Worm (Caenorhabditis elegans): ENCODE measurements around the gene clp-6.
"Not testable (repeated sequence)": the region's sequence is repeated elsewhere in the genome, so short reads cannot be mapped to it uniquely, and the experiment has no call there.

Gene clp-6

ce11 chrIV:1448528-1448927, 13.7 kb upstream of the clp-6 start:
- TF ChIP-seq set-16 (GFP tag; IDR thresholded peaks at IDR 0.05) (0 out of 2 replicates have a peak, but pooled peaks have one; percentile 29), pha-4 (GFP tag; IDR thresholded peaks at IDR 0.05) (peak; percentile 17; the same call in 1 of the 2 replicates), lin-38 (GFP tag; IDR thresholded peaks at IDR 0.05) (peak; percentile 48)
- not testable (repeated sequence) for TF ChIP-seq pha-4 (tag; optimal IDR thresholded peaks at IDR 0.05)

ce11 chrIV:1445920-1446319, 11.1 kb upstream of the clp-6 start, which contains the start of gene clp-7:
TSS of gene clp-7 (minus strand) at chrIV:1445966.
- TF ChIP-seq lsy-2 (tag; optimal IDR thresholded peaks at IDR 0.05) (no peak), lin-29 (GFP tag; IDR thresholded peaks at IDR 0.05) (no peak), egl-27 (tag; optimal IDR thresholded peaks at IDR 0.05) (no peak), ceh-82 (tag; optimal IDR thresholded peaks at IDR 0.05) (no peak), rbr-2 (tag; optimal IDR thresholded peaks at IDR 0.05) (no peak), sdz-12 (GFP tag; optimal IDR thresholded peaks at IDR 0.05) (no peak), ceh-20 (GFP tag; IDR thresholded peaks at IDR 0.05) (no peak), attf-4 (tag; optimal IDR thresholded peaks at IDR 0.05) (no peak), daf-16 (GFP tag; optimal IDR thresholded peaks at IDR 0.05) (no peak), daf-16 (tag; optimal IDR thresholded peaks at IDR 0.05) (no peak), ceh-44 (GFP tag; IDR thresholded peaks at IDR 0.05) (no peak), nhr-111 (GFP tag; optimal IDR thresholded peaks at IDR 0.05) (no peak), ztf-7 (tag; optimal IDR thresholded peaks at IDR 0.05) (no peak), nhr-42 (GFP tag; IDR thresholded peaks at IDR 0.05) (no peak), mdl-1 (tag; optimal IDR thresholded peaks at IDR 0.05) (no peak), nhr-25 (tag; optimal IDR thresholded peaks at IDR 0.05; ENCODE audit: borderline replicate concordance, insufficient read depth) (no peak), dmd-9 (GFP tag; IDR thresholded peaks at IDR 0.05) (no peak), T20F7.1 (GFP tag; optimal IDR thresholded peaks at IDR 0.05) (no peak), nhr-10 (tag; optimal IDR thresholded peaks at IDR 0.05) (no peak), zfp-2 (tag; optimal IDR thresholded peaks at IDR 0.05) (no peak), ceh-32 (tag; optimal IDR thresholded peaks at IDR 0.05; ENCODE audit: poor library complexity) (no peak)

- TF ChIP-seq set-16 (GFP tag; IDR thresholded peaks at IDR 0.05) (peak; percentile 54), ceh-20 (GFP tag; IDR thresholded peaks at IDR 0.05) (no peak), ceh-28 (tag; optimal IDR thresholded peaks at IDR 0.05) (peak; percentile 60)
Measured at ce11 chrIV:1443997-1444678, 9.3 kb upstream of the clp-6 start.

- peak; percentile 94 for TF ChIP-seq ceh-28 (tag; optimal IDR thresholded peaks at IDR 0.05)
- TF ChIP-seq skn-1 (tag; optimal IDR thresholded peaks at IDR 0.05): no peak
- no peak for TF ChIP-seq Y48G9A.11 (GFP tag; IDR thresholded peaks at IDR 0.05)
Measured at ce11 chrIV:1443514-1443913, 8.7 kb upstream of the clp-6 start.

- TF ChIP-seq set-16 (GFP tag; IDR thresholded peaks at IDR 0.05): peak; percentile 62; the same call in 1 of the 2 replicates
Measured at ce11 chrIV:1440094-1440493, 5.3 kb upstream of the clp-6 start.

- TF ChIP-seq ceh-28 (tag; optimal IDR thresholded peaks at IDR 0.05) (peak; percentile 74), dve-1 (tag; optimal IDR thresholded peaks at IDR 0.05; ENCODE audit: insufficient read depth) (no peak), hmg-1.1 (GFP tag; IDR thresholded peaks at IDR 0.05) (0 out of 2 replicates have a peak, but pooled peaks have one; percentile 12)
Measured at ce11 chrIV:1437625-1438024, 2.8 kb upstream of the clp-6 start.

Data from whole organism, L4 larva.